Fruit fly (Drosophila melanogaster): ENCODE results near the gene Octbeta1R.

Octbeta1R gene

DNA sequence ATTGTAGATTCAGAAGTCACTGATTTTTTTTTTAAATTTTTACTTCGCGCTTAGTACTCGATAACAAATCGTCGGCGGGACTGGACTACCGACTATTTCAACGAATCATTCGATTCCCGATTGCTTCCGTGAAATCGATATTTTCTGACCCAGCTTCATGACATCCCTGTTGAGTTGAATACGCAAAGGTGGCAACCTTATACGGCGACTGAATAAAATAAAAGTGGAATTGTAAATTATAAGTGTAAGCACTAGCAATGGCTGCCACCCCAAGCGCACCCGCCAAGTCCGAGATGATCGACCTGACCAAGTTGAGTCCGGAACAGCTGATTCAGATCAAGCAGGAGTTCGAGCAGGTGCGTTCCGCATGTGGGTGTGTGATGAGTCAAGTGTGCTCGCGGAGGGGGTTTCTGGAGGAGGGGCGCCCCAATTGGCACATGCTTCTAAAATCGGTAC, 9.9 kb upstream of the Octbeta1R start, which contains the start of gene Pfdn5 (continued):
- TF ChIP-seq Oli (tag; optimal IDR thresholded peaks at IDR 0.05) (no peak), HHEX (GFP tag; optimal IDR thresholded peaks at IDR 0.05) (no peak), wek (GFP tag; optimal IDR thresholded peaks at IDR 0.05) (no peak), az2 (GFP tag; optimal IDR thresholded peaks at IDR 0.05) (no peak), kah (GFP tag; optimal IDR thresholded peaks at IDR 0.05) (no peak), dm (GFP tag; optimal IDR thresholded peaks at IDR 0.05) (peak; percentile 73), btn (GFP tag; optimal IDR thresholded peaks at IDR 0.05) (no peak), Dip2 (GFP tag; IDR thresholded peaks at IDR 0.05) (no peak), CG42726 (GFP tag; IDR thresholded peaks at IDR 0.05; ENCODE audit: partially characterized antibody) (no peak), usp (GFP tag; optimal IDR thresholded peaks at IDR 0.05) (no peak), CG31365 (tag; optimal IDR thresholded peaks at IDR 0.05) (no peak), gce (GFP tag; IDR thresholded peaks at IDR 0.05) (no peak), CG8089 (GFP tag; optimal IDR thresholded peaks at IDR 0.05) (no peak), Ptx1 (GFP tag; IDR thresholded peaks at IDR 0.05) (no peak), CG17802 (tag; optimal IDR thresholded peaks at IDR 0.05) (no peak), Nf-YC (tag; optimal IDR thresholded peaks at IDR 0.05) (no peak), tgo (GFP tag; IDR thresholded peaks at IDR 0.05) (no peak), Dp (GFP tag; optimal IDR thresholded peaks at IDR 0.05) (peak; percentile 93), disco-r (GFP tag; optimal IDR thresholded peaks at IDR 0.05) (no peak), Fer2 (tag; optimal IDR thresholded peaks at IDR 0.05) (no peak), ab (GFP tag; optimal IDR thresholded peaks at IDR 0.05) (no peak), CG7839 (tag; optimal IDR thresholded peaks at IDR 0.05) (no peak), MBD-R2 (GFP tag; IDR thresholded peaks at IDR 0.05) (peak; percentile 89), Pdp1 (GFP tag; optimal IDR thresholded peaks at IDR 0.05) (no peak), scrt (GFP tag; optimal IDR thresholded peaks at IDR 0.05) (no peak), kni (GFP tag; optimal IDR thresholded peaks at IDR 0.05) (no peak), chn (GFP tag; optimal IDR thresholded peaks at IDR 0.05) (no peak), Sox100B (GFP tag; optimal IDR thresholded peaks at IDR 0.05) (no peak), NK7.1 (GFP tag; optimal IDR thresholded peaks at IDR 0.05) (no peak), CG7928 (GFP tag; optimal IDR thresholded peaks at IDR 0.05) (peak; percentile 53), fu2 (GFP tag; optimal IDR thresholded peaks at IDR 0.05) (peak; percentile 5), bcd (GFP tag; optimal IDR thresholded peaks at IDR 0.05) (no peak), Hr39 (optimal IDR thresholded peaks at IDR 0.05) (no peak), CG34224 (GFP tag; IDR thresholded peaks at IDR 0.05; ENCODE audit: partially characterized antibody) (peak; percentile 88), bigmax (GFP tag; optimal IDR thresholded peaks at IDR 0.05) (peak; percentile 15)

DNA sequence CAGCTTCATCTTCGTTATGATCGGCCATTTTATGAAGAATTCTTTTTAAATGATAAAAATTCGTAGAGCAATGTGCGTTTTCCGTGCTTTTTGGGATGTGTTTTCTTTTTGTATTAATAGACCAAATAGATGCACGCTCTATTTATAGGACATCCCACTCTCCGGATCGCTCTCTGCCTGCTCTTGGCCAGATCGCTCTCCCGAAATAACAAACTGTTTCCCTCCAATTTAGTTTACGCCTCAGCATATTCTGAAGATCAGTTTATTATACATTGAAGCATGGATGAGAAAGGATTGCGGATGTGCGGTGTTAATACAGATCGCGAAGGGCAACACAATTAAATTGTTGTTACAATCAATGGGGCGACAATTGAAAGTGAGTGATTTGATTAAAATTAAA, 8.2 kb upstream of the Octbeta1R start, which contains the start of gene CG5376:
Gene CG5376, minus strand, starts transcription at position 101 of the 400 bp plus-strand sequence.
- TF ChIP-seq CG3065 (GFP tag; optimal IDR thresholded peaks at IDR 0.05) = no peak
- peak; percentile 12 to 13 for TF ChIP-seq Trl (optimal IDR thresholded peaks at IDR 0.05)
- TF ChIP-seq Trl (GFP tag; optimal IDR thresholded peaks at IDR 0.05) = no peak
- TF ChIP-seq zen2 (GFP tag; IDR thresholded peaks at IDR 0.05; ENCODE audit: partially characterized antibody) = no peak
- TF ChIP-seq HmgD (GFP tag; optimal IDR thresholded peaks at IDR 0.05) = no peak
- no peak for TF ChIP-seq CG10654 (GFP tag; optimal IDR thresholded peaks at IDR 0.05)
- no peak for TF ChIP-seq CG8089 (GFP tag; optimal IDR thresholded peaks at IDR 0.05)
- TF ChIP-seq jumu (GFP tag; optimal IDR thresholded peaks at IDR 0.05) = no peak
